Worm (Caenorhabditis elegans) whole organism, midembryonic: ENCODE results near the gene sel-7.

ENCODE experiments used
- T22C8.4 ChIP-seq: fragments of 200-800 bp; sonication (Bioruptor generic); IDR thresholded peaks from 2 replicates; pipeline ENCODE4 v1.3.6; 2022; ENCODE audit warnings: missing genetic modification characterization, missing compliant biosample characterization
- cog-1 ChIP-seq: sonication (generic microtip); optimal IDR thresholded peaks from 2 replicates; lab custom pipeline; 2016; ENCODE audit warnings: missing genetic modification characterization, missing compliant biosample characterization
- flt-1 ChIP-seq: fragments of 200-800 bp; sonication (Bioruptor generic); IDR thresholded peaks from 2 replicates; pipeline ENCODE4 v1.3.6; 2022; ENCODE audit warnings: missing genetic modification characterization, missing compliant biosample characterization
- klf-2 ChIP-seq: fragments of 200-800 bp; sonication (Bioruptor generic); conservative IDR thresholded peaks from 2 replicates; pipeline ENCODE4 v1.3.6; 2022; ENCODE audit warnings: missing genetic modification reagents, missing genetic modification characterization, missing compliant biosample characterization
- med-1 ChIP-seq: sonication (generic microtip); optimal IDR thresholded peaks from 2 replicates; lab custom pipeline; 2017; ENCODE audit warnings: missing genetic modification characterization, mild to moderate bottlenecking, missing compliant biosample characterization, antibody characterized with exemption, missing genetic modification reagents; ENCODE audit not compliant: insufficient read depth
- ref-1 ChIP-seq: fragments of 200-800 bp; sonication (Bioruptor generic); conservative IDR thresholded peaks from 2 replicates; pipeline ENCODE4 v1.3.6; 2022; ENCODE audit warnings: missing genetic modification reagents, missing genetic modification characterization, missing compliant biosample characterization
- tab-1 ChIP-seq: fragments of 200-800 bp; sonication (Bioruptor generic); IDR thresholded peaks from 2 replicates; pipeline ENCODE4 v1.3.6; 2022; ENCODE audit warnings: missing genetic modification characterization, missing compliant biosample characterization
- ztf-23 ChIP-seq: fragments of 200-800 bp; sonication (Bioruptor generic); IDR thresholded peaks from 2 replicates; pipeline ENCODE4 v1.3.6; 2022; ENCODE audit warnings: missing genetic modification reagents, missing genetic modification characterization, missing compliant biosample characterization
- ztf-29 ChIP-seq: fragments of 200-800 bp; sonication (Bioruptor generic); IDR thresholded peaks from 2 replicates; pipeline ENCODE4 v1.3.6; 2022; ENCODE audit warnings: missing genetic modification reagents, missing genetic modification characterization, missing compliant biosample characterization

ce11 chrX:14326578-14326977 lies 13.7 kb downstream of the sel-7 start:
- TF ChIP-seq ref-1 (no peak), ztf-29 (GFP tag; lab: Robert Waterston, UW) (no peak), T22C8.4 (GFP tag; lab: Robert Waterston, UW) (no peak), tab-1 (no peak), flt-1 (GFP tag; lab: Robert Waterston, UW) (no peak), cog-1 (tag; lab: Kevin White, UChicago) (no peak), ztf-23 (no peak), med-1 (no peak), klf-2 (no peak)
